Fruit fly (Drosophila melanogaster) S2 (cell line): ENCODE measurements around the gene Sfp65A.

Experiments
- CG8478 ChIP-seq: fragments of >200 bp; optimal IDR thresholded peaks from 2 replicates; lab custom pipeline; 2018
- CTCF ChIP-seq, 2 experiments: fragments of >200 bp; optimal IDR thresholded peaks; 2 replicates each; lab custom pipeline; 2018

DNA sequence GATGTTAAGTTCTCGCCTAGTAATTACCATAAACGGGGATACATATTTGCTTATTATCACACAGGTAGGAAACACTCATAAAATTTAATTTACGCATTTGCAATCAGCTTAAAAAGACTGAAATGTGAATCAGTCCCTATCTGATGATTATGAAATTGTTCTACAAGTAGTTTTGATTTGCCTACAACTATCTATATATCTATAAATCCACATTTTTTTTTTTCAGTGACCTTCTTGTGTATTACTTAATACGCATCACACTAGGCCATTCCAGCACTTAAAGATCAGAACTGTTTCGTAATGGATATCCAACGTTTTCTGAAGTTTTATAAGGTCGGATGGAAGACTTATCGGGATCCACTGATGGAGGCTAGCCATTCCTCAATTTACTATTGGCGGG, 24.8 kb upstream of the Sfp65A start, which contains the start of gene Or65b:
- TF ChIP-seq CG8478 (no peak), CTCF (optimal IDR thresholded peaks at IDR 0.05; lab: Kevin White, UChicago) (no peak)
